Worm (Caenorhabditis elegans) whole organism, midembryonic: ENCODE measurements around the gene tmem-24.

ENCODE experiments used
- T22C8.4 ChIP-seq: fragments of 200-800 bp; sonication (Bioruptor generic); IDR thresholded peaks from 2 replicates; pipeline ENCODE4 v1.3.6; 2022; ENCODE audit warnings: missing genetic modification characterization, missing compliant biosample characterization
- cog-1 ChIP-seq: sonication (generic microtip); optimal IDR thresholded peaks from 2 replicates; lab custom pipeline; 2016; ENCODE audit warnings: missing genetic modification characterization, missing compliant biosample characterization
- flt-1 ChIP-seq: fragments of 200-800 bp; sonication (Bioruptor generic); IDR thresholded peaks from 2 replicates; pipeline ENCODE4 v1.3.6; 2022; ENCODE audit warnings: missing genetic modification characterization, missing compliant biosample characterization
- klf-2 ChIP-seq: fragments of 200-800 bp; sonication (Bioruptor generic); conservative IDR thresholded peaks from 2 replicates; pipeline ENCODE4 v1.3.6; 2022; ENCODE audit warnings: missing genetic modification reagents, missing genetic modification characterization, missing compliant biosample characterization
- med-1 ChIP-seq: sonication (generic microtip); optimal IDR thresholded peaks from 2 replicates; lab custom pipeline; 2017; ENCODE audit warnings: missing genetic modification characterization, mild to moderate bottlenecking, missing compliant biosample characterization, antibody characterized with exemption, missing genetic modification reagents; ENCODE audit not compliant: insufficient read depth
- ref-1 ChIP-seq: fragments of 200-800 bp; sonication (Bioruptor generic); conservative IDR thresholded peaks from 2 replicates; pipeline ENCODE4 v1.3.6; 2022; ENCODE audit warnings: missing genetic modification reagents, missing genetic modification characterization, missing compliant biosample characterization
- tab-1 ChIP-seq: fragments of 200-800 bp; sonication (Bioruptor generic); IDR thresholded peaks from 2 replicates; pipeline ENCODE4 v1.3.6; 2022; ENCODE audit warnings: missing genetic modification characterization, missing compliant biosample characterization
- ztf-23 ChIP-seq: fragments of 200-800 bp; sonication (Bioruptor generic); IDR thresholded peaks from 2 replicates; pipeline ENCODE4 v1.3.6; 2022; ENCODE audit warnings: missing genetic modification reagents, missing genetic modification characterization, missing compliant biosample characterization
- ztf-29 ChIP-seq: fragments of 200-800 bp; sonication (Bioruptor generic); IDR thresholded peaks from 2 replicates; pipeline ENCODE4 v1.3.6; 2022; ENCODE audit warnings: missing genetic modification reagents, missing genetic modification characterization, missing compliant biosample characterization

ce11 chrX:3601531-3601930 lies 43.2 kb downstream of the tmem-24 start, which contains the start of gene C18B2.3:
- TF ChIP-seq ztf-23 (GFP tag; lab: Robert Waterston, UW) (no peak), klf-2 (GFP tag; lab: Robert Waterston, UW) (no peak), flt-1 (GFP tag; lab: Robert Waterston, UW) (no peak), ztf-29 (no peak), med-1 (no peak), cog-1 (no peak), ref-1 (GFP tag; lab: Robert Waterston, UW) (no peak), T22C8.4 (GFP tag; lab: Robert Waterston, UW) (no peak), tab-1 (GFP tag; lab: Robert Waterston, UW) (no peak)
